Worm (Caenorhabditis elegans): ENCODE results near the gene Y54G11A.4.

The Y54G11A.4 gene

ce11 chrII:14292519-14292918, at the start of gene Y54G11A.4:
Gene Y54G11A.4, plus strand, starts transcription at chrII:14292819.
- TF ChIP-seq nhr-85 (tag) (peak; percentile 38), lir-3 (tag; optimal IDR thresholded peaks at IDR 0.05; ENCODE audit: poor library complexity) (no peak), rnt-1 (tag; optimal IDR thresholded peaks at IDR 0.05) (no peak), efl-3 (GFP tag; optimal IDR thresholded peaks at IDR 0.05) (no peak), sptf-1 (tag; optimal IDR thresholded peaks at IDR 0.05) (no peak), ceh-82 (tag; optimal IDR thresholded peaks at IDR 0.05) (peak in 1 of 3 experiments; percentile 13)

DNA sequence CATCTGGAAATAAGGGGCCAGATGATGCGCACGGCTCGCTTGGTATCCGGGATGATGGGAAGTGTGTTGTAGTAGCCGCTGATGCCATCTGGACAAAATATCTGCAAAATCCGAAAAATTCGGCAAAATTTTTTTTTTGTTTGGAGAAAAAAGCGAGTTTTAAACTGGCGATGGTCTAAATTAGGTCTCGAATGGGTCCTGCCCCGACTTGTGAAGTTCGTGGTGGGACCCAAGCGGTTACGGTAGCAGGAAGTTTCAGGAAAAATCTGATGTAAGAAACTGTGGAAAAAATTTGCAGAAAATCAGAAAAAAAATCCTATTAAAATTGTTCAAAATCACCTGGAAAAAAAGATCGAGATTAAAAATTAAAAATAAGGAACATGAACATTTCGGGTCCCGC, 49.1 kb upstream of the Y54G11A.4 start, which contains the start of gene jmjd-2:
TSS of gene jmjd-2 (minus strand) at position 101 of the 400 bp plus-strand sequence.
- TF ChIP-seq unc-86 (tag; optimal IDR thresholded peaks at IDR 0.05) (no peak), ceh-90 (tag; optimal IDR thresholded peaks at IDR 0.05) (no peak), xbp-1 (tag; optimal IDR thresholded peaks at IDR 0.05) (no peak)

DNA sequence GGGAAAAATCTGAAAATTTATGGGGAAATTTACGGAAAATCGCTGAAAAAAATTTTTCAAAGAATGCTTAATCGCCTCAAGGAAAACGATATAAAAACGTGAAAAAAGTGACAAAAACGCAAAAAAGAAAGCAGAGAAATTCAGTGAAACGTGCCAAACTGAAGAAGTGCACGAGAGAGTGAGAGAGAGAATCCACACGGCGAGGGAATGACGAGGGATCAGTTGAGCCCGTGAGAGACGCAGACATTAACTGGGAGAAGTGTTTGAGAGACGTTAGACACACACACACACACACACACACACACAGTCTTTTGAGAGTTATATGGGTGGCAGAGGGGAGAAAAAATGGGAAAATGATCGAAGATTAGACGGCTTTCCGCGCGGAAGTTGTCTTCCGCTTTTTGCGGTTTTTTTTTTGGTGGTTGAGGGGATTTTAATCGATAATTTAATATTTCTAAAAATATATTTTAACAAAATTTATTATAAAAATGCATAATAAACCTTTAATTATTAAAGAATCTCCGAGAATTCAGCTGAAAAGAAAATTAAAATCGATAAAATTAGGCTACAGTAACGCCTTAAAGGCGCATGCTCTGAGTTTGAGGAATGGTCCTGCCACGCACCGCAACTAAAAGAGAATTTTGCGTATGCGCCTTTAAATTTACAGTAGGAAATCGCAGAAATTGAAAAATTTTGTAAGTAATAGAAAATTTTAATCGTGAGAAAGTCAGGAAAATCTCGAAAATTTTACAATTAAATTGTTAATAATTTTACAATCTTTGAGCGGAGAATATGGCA, 48.0 kb upstream of the Y54G11A.4 start:
- TF ChIP-seq hlh-4 (tag; optimal IDR thresholded peaks at IDR 0.05) (no peak), jun-1 (tag; optimal IDR thresholded peaks at IDR 0.05) (peak; percentile 50), unc-86 (tag; optimal IDR thresholded peaks at IDR 0.05) (peak; percentile 33), nhr-85 (tag) (peak; percentile 12), lin-14 (GFP tag; optimal IDR thresholded peaks at IDR 0.05) (peak; percentile 85), F16B12.6 (tag; optimal IDR thresholded peaks at IDR 0.05) (peak; percentile 41), rnt-1 (tag; optimal IDR thresholded peaks at IDR 0.05) (peak; percentile 48), nhr-77 (tag; optimal IDR thresholded peaks at IDR 0.05) (peak; percentile 46), hpl-2 (GFP tag; optimal IDR thresholded peaks at IDR 0.05) (no peak), snpc-4 (tag; optimal IDR thresholded peaks at IDR 0.05) (peak; percentile 50), dsc-1 (tag; optimal IDR thresholded peaks at IDR 0.05) (peak; percentile 29), swsn-7 (tag; optimal IDR thresholded peaks at IDR 0.05) (peak; percentile 56), lsy-2 (tag; optimal IDR thresholded peaks at IDR 0.05) (peak; percentile 56 to 72), lin-13 (GFP tag; optimal IDR thresholded peaks at IDR 0.05) (peak; percentile 7), blmp-1 (tag; optimal IDR thresholded peaks at IDR 0.05) (peak; percentile 97), nhr-47 (tag; optimal IDR thresholded peaks at IDR 0.05) (peak; percentile 68), snu-23 (GFP tag; optimal IDR thresholded peaks at IDR 0.05) (peak; percentile 76), xbp-1 (tag; optimal IDR thresholded peaks at IDR 0.05) (peak; percentile 27), nhr-76 (tag; optimal IDR thresholded peaks at IDR 0.05) (no peak), nhr-71 (tag; optimal IDR thresholded peaks at IDR 0.05) (peak; percentile 80), nhr-12 (tag; optimal IDR thresholded peaks at IDR 0.05) (no peak), irx-1 (tag; optimal IDR thresholded peaks at IDR 0.05) (no peak), fos-1 (tag; optimal IDR thresholded peaks at IDR 0.05) (peak; percentile 53), aha-1 (tag; optimal IDR thresholded peaks at IDR 0.05) (peak; percentile 53), lin-35 (GFP tag; optimal IDR thresholded peaks at IDR 0.05) (peak; percentile 72), mab-9 (GFP tag; IDR thresholded peaks at IDR 0.05) (no peak), nhr-19 (GFP tag; conservative IDR thresholded peaks at IDR 0.05) (peak; percentile 29; the same call in 1 of the 2 replicates), nhr-237 (tag; optimal IDR thresholded peaks at IDR 0.05) (peak; percentile 29), nhr-20 (tag; optimal IDR thresholded peaks at IDR 0.05) (peak; percentile 53), efl-1 (optimal IDR thresholded peaks at IDR 0.05) (peak; percentile 80 to 91), efl-1 (GFP tag; optimal IDR thresholded peaks at IDR 0.05 in 1 of 2) (peak; percentile 66 to 96), ceh-82 (tag; optimal IDR thresholded peaks at IDR 0.05) (peak in 2 of 3 experiments; percentile 69 to 81), fkh-10 (GFP tag; optimal IDR thresholded peaks at IDR 0.05) (peak; percentile 23), elt-3 (tag; optimal IDR thresholded peaks at IDR 0.05) (peak in 1 of 6 experiments; percentile 9), fkh-8 (tag; optimal IDR thresholded peaks at IDR 0.05) (peak; percentile 58), C16A3.4 (tag; optimal IDR thresholded peaks at IDR 0.05) (peak; percentile 20), ces-1 (GFP tag; optimal IDR thresholded peaks at IDR 0.05) (no peak), tbx-2 (tag; optimal IDR thresholded peaks at IDR 0.05) (peak; percentile 53), dpl-1 (GFP tag; optimal IDR thresholded peaks at IDR 0.05) (peak; percentile 60 to 69 (median 63)), skn-1 (tag; optimal IDR thresholded peaks at IDR 0.05) (peak; percentile 31), elt-2 (tag; optimal IDR thresholded peaks at IDR 0.05) (no peak), mdl-1 (tag; optimal IDR thresholded peaks at IDR 0.05) (peak in 1 of 2 experiments; percentile 76), mep-1 (tag; optimal IDR thresholded peaks at IDR 0.05) (peak; percentile 77)

Measured in whole organism, L1 larva.